Worm (Caenorhabditis elegans) whole organism, L3 larva: ENCODE results near the gene pkc-1.
A peak's percentile ranks its signal among the peaks of the same experiment; 100 is the strongest.
"Not testable (repeated sequence)": the region's sequence is repeated elsewhere in the genome, so short reads cannot be mapped to it uniquely, and the experiment has no call there.

Experiments used
- R02D3.7 ChIP-seq: fragments of 150-350 bp; optimal IDR thresholded peaks from 2 replicates; lab custom pipeline; 2014; ENCODE audit warnings: missing biosample characterization, missing genetic modification characterization
- ama-1 ChIP-seq: fragments of 150-350 bp; optimal IDR thresholded peaks from 2 replicates; lab custom pipeline; 2018
- ceh-16 ChIP-seq: sonication (generic microtip); optimal IDR thresholded peaks from 2 replicates; lab custom pipeline; 2017; ENCODE audit warnings: missing biosample characterization, missing genetic modification characterization
- ceh-28 ChIP-seq: fragments of 150-350 bp; optimal IDR thresholded peaks from 2 replicates; lab custom pipeline; 2014; ENCODE audit warnings: missing biosample characterization, missing genetic modification reagents, missing genetic modification characterization
- ceh-82 ChIP-seq: fragments of 150-350 bp; optimal IDR thresholded peaks from 2 replicates; lab custom pipeline; 2014; ENCODE audit warnings: missing biosample characterization, missing genetic modification characterization
- ceh-9 ChIP-seq: sonication (generic microtip); optimal IDR thresholded peaks from 2 replicates; lab custom pipeline; 2018; ENCODE audit warnings: missing biosample characterization, missing genetic modification characterization
- egl-27 ChIP-seq: sonication (generic microtip); optimal IDR thresholded peaks from 4 replicates; lab custom pipeline; 2017; ENCODE audit warnings: missing biosample characterization, missing genetic modification reagents, missing genetic modification characterization
- egl-5 ChIP-seq: fragments of 150-350 bp; optimal IDR thresholded peaks from 2 replicates; lab custom pipeline; 2017; ENCODE audit warnings: missing biosample characterization, missing genetic modification reagents, missing genetic modification characterization, inconsistent platforms
- elt-2 ChIP-seq: sonication (generic microtip); optimal IDR thresholded peaks from 2 replicates; lab custom pipeline; 2016; ENCODE audit warnings: missing genetic modification reagents, mild to moderate bottlenecking, missing genetic modification characterization, missing compliant biosample characterization
- elt-3 ChIP-seq, 3 experiments: fragments of 150-350 bp in 1 of 3; sonication (generic microtip) in 2 of 3; optimal IDR thresholded peaks; 2 replicates in 2 of 3; 4 replicates in 1 of 3; lab custom pipeline; 2014 to 2017; ENCODE audit warnings: missing biosample characterization in 3 of 3, missing genetic modification characterization in 3 of 3
- eor-1 ChIP-seq, 2 experiments: fragments of 150-350 bp; optimal IDR thresholded peaks; 2 replicates each; lab custom pipeline; 2014 to 2018; ENCODE audit warnings: missing biosample characterization in 2 of 2, missing genetic modification characterization in 2 of 2
- fkh-10 ChIP-seq: sonication (generic microtip); optimal IDR thresholded peaks from 2 replicates; lab custom pipeline; 2017; ENCODE audit warnings: missing biosample characterization, missing genetic modification reagents, missing genetic modification characterization
- hmg-11 ChIP-seq: sonication (generic microtip); optimal IDR thresholded peaks from 2 replicates; lab custom pipeline; 2016; ENCODE audit warnings: missing genetic modification characterization, missing compliant biosample characterization
- lin-15B ChIP-seq: fragments of 150-350 bp; optimal IDR thresholded peaks from 2 replicates; lab custom pipeline; 2014; ENCODE audit warnings: missing biosample characterization, missing genetic modification characterization
- lin-39 ChIP-seq: fragments of 150-350 bp; optimal IDR thresholded peaks from 2 replicates; lab custom pipeline; 2018; ENCODE audit warnings: missing biosample characterization, missing genetic modification reagents, missing genetic modification characterization
- lsy-12 ChIP-seq: sonication (generic microtip); optimal IDR thresholded peaks from 2 replicates; lab custom pipeline; 2016; ENCODE audit warnings: mild to moderate bottlenecking, missing genetic modification characterization, missing compliant biosample characterization
- nfya-1 ChIP-seq: sonication (generic microtip); optimal IDR thresholded peaks from 2 replicates; lab custom pipeline; 2017; ENCODE audit warnings: missing genetic modification characterization, mild to moderate bottlenecking, missing compliant biosample characterization, antibody characterized with exemption, moderate library complexity; ENCODE audit not compliant: insufficient read depth
- nhr-23 ChIP-seq: fragments of 150-350 bp; optimal IDR thresholded peaks from 2 replicates; lab custom pipeline; 2014; ENCODE audit warnings: missing biosample characterization, missing genetic modification reagents, missing genetic modification characterization
- nhr-237 ChIP-seq: fragments of 150-350 bp; optimal IDR thresholded peaks from 2 replicates; lab custom pipeline; 2014; ENCODE audit warnings: missing biosample characterization, missing genetic modification characterization
- nhr-43 ChIP-seq: sonication (generic microtip); optimal IDR thresholded peaks from 2 replicates; lab custom pipeline; 2016; ENCODE audit warnings: mild to moderate bottlenecking, missing genetic modification characterization, missing compliant biosample characterization; ENCODE audit not compliant: poor library complexity, severe bottlenecking
- nhr-67 ChIP-seq: fragments of 150-350 bp; optimal IDR thresholded peaks from 2 replicates; lab custom pipeline; 2014; ENCODE audit warnings: missing biosample characterization, missing genetic modification characterization
- nhr-76 ChIP-seq: fragments of 150-350 bp; sonication (generic microtip); optimal IDR thresholded peaks from 5 replicates; lab custom pipeline; 2014; ENCODE audit warnings: missing biosample characterization, missing genetic modification characterization
- pha-4 ChIP-seq: fragments of 150-350 bp; optimal IDR thresholded peaks from 2 replicates; lab custom pipeline; 2014; ENCODE audit warnings: missing biosample characterization, missing genetic modification reagents, missing genetic modification characterization
- pqm-1 ChIP-seq: fragments of 150-350 bp; optimal IDR thresholded peaks from 2 replicates; lab custom pipeline; 2017; ENCODE audit warnings: missing biosample characterization, missing genetic modification characterization, inconsistent platforms
- snpc-4 ChIP-seq: fragments of 150-350 bp; optimal IDR thresholded peaks from 2 replicates; lab custom pipeline; 2014; ENCODE audit warnings: missing biosample characterization, missing genetic modification characterization
- unc-39 ChIP-seq: sonication (generic microtip); optimal IDR thresholded peaks from 4 replicates; lab custom pipeline; 2017; ENCODE audit warnings: missing biosample characterization, missing genetic modification characterization
- unc-62 ChIP-seq: fragments of 150-350 bp; sonication (generic microtip); optimal IDR thresholded peaks from 4 replicates; lab custom pipeline; 2014; ENCODE audit warnings: missing biosample characterization, missing genetic modification reagents, missing genetic modification characterization
- ztf-4 ChIP-seq: fragments of 150-350 bp; optimal IDR thresholded peaks from 2 replicates; lab custom pipeline; 2014; ENCODE audit warnings: missing biosample characterization, missing genetic modification characterization

The pkc-1 gene

ce11 chrV:12026878-12027477 lies 5.0 kb downstream of the pkc-1 start:
- TF ChIP-seq lin-15B (peak; percentile 8), elt-2 (tag; lab: Kevin White, UChicago) (no peak), nfya-1 (peak; percentile 75), hmg-11 (tag; lab: Kevin White, UChicago) (peak; percentile 21), ama-1 (lab: Kevin White, UChicago) (no peak), ceh-82 (tag; lab: Kevin White, UChicago) (no peak), snpc-4 (tag; lab: Kevin White, UChicago) (peak; percentile 24), fkh-10 (GFP tag; lab: Kevin White, UChicago) (peak; percentile 84), lin-39 (peak; percentile 74)

- TF ChIP-seq ceh-9 (tag; lab: Kevin White, UChicago) (no peak), nfya-1 (peak; percentile 45), eor-1 (tag; optimal IDR thresholded peaks at IDR 0.05; lab: Kevin White, UChicago) (no peak), egl-5 (peak; percentile 36), fkh-10 (GFP tag; lab: Kevin White, UChicago) (peak; percentile 97)
These were observed 6.3 kb downstream of the pkc-1 start for ce11 chrV:12025683-12026082.

ce11 chrV:12024273-12024672 lies 7.7 kb downstream of the pkc-1 start:
- TF ChIP-seq ama-1 (lab: Kevin White, UChicago) (no peak), hmg-11 (tag; lab: Kevin White, UChicago) (peak; percentile 63), nfya-1 (peak; percentile 51), egl-5 (peak; percentile 17), nhr-76 (tag; lab: Kevin White, UChicago) (no peak), snpc-4 (tag; lab: Kevin White, UChicago) (peak; percentile 12), lin-39 (peak; percentile 76), fkh-10 (GFP tag; lab: Kevin White, UChicago) (peak; percentile 39)

- TF ChIP-seq elt-2 (tag; lab: Kevin White, UChicago) (peak; percentile 39), pqm-1 (tag; lab: Kevin White, UChicago) (peak; percentile 70), nhr-43 (tag; lab: Kevin White, UChicago) (no peak)
These were observed 11.0 kb downstream of the pkc-1 start for ce11 chrV:12020940-12021339.

ce11 chrV:12020026-12020425 lies 11.9 kb downstream of the pkc-1 start, which contains the start of gene F10C2.3:
Gene F10C2.3, plus strand, starts transcription at chrV:12020326.
- not testable (repeated sequence) for TF ChIP-seq ceh-28; nhr-23 (tag; lab: Kevin White, UChicago); R02D3.7 (tag; lab: Kevin White, UChicago)

- TF ChIP-seq egl-27 (no peak), pha-4 (tag; lab: Kevin White, UChicago) (peak; percentile 65), ztf-4 (no peak), pqm-1 (tag; lab: Kevin White, UChicago) (peak; percentile 50), fkh-10 (GFP tag; lab: Kevin White, UChicago) (no peak), egl-5 (no peak), ceh-28 (no peak), unc-39 (tag; lab: Kevin White, UChicago) (no peak), elt-2 (tag; lab: Kevin White, UChicago) (peak; percentile 52)
These were observed 18.7 kb downstream of the pkc-1 start, which contains the start of gene add-2 for ce11 chrV:12013298-12013697. Gene add-2, minus strand, starts transcription at chrV:12013406.

ce11 chrV:12011686-12012085 lies 20.3 kb downstream of the pkc-1 start:
- TF ChIP-seq elt-2 (tag; lab: Kevin White, UChicago) (peak; percentile 0), elt-3 (tag; optimal IDR thresholded peaks at IDR 0.05; lab: Kevin White, UChicago) (peak in 1 of 3 experiments; percentile 16), egl-27 (no peak)
- TF ChIP-seq, all 47 proteins: peak for 2

- no peak for TF ChIP-seq unc-62 (GFP tag; lab: Kevin White, UChicago)
- TF ChIP-seq nhr-67 (tag; lab: Kevin White, UChicago): no peak
- no peak for TF ChIP-seq lsy-12 (tag; lab: Kevin White, UChicago)
- no peak for TF ChIP-seq pha-4 (tag; lab: Kevin White, UChicago)
- no peak for TF ChIP-seq egl-5
- TF ChIP-seq nhr-237 (tag; lab: Kevin White, UChicago): no peak
- TF ChIP-seq R02D3.7 (tag; lab: Kevin White, UChicago): no peak
- no peak for TF ChIP-seq ceh-16 (tag; lab: Kevin White, UChicago)
These were observed 25.5 kb downstream of the pkc-1 start, which contains the start of gene F57F5.3 for ce11 chrV:12006495-12006894. Gene F57F5.3, minus strand, starts transcription at chrV:12006595.
